Worm (Caenorhabditis elegans): ENCODE data around the gene F58B4.2.

DNA sequence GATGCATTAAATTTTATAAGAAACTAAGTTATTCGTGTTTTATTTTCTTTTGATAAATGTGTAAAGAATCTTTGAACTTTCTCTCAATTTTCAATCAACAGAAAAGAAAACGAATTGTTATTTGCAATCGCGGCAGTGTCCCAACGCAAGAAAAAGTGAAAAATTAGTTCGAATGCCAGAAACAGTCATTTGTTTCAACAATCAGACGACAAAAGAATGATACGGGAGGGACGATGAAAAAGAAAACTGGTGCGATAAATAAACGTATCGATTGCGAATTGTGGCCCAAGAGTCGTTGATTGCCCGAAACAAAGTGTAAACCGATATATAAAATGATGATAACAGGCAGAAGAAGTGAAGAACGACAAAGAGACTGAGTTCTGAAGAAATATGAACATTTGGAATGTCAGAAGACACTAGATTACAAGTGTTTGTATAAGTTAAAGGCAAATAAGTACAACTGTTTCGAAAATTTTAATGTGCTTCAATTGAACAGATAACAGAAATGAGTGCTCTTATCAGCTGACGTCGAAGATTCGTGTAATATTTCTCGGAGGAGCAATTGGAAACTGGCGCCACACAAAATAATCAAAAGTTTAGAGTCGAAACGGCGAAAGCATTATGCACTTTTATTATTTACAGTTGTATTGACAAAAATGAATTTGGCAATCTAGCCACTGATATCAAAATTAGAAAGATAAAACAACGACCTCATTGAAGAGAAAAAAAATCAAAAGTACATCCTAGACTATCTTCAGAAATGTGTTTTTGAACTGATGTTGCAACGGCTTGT, 40.3 kb downstream of the F58B4.2 start:
- no peak for TF ChIP-seq unc-39 (tag; optimal IDR thresholded peaks at IDR 0.05)
- no peak for TF ChIP-seq nhr-67 (tag; optimal IDR thresholded peaks at IDR 0.05)
